Fruit fly (Drosophila melanogaster) whole organism, embryonic: ENCODE results near the gene Dlip1.

Experiments used
- Atf6 ChIP-seq: fragments of 200-800 bp; sonication (Bioruptor generic); IDR thresholded peaks from 2 replicates; pipeline ENCODE4 v1.3.6; 2022; ENCODE audit warnings: missing biosample characterization, missing genetic modification characterization
- Bteb2 ChIP-seq: fragments of 200-800 bp; sonication (Bioruptor generic); optimal IDR thresholded peaks from 2 replicates; lab custom pipeline; 2016; ENCODE audit warnings: missing biosample characterization, missing genetic modification characterization
- C15 ChIP-seq: fragments of 200-800 bp; sonication (Bioruptor generic); IDR thresholded peaks from 3 replicates; pipeline ENCODE4 v1.3.6; 2022; ENCODE audit warnings: missing biosample characterization, missing genetic modification characterization
- CG10209 ChIP-seq: fragments of 200-800 bp; sonication (Bioruptor generic); optimal IDR thresholded peaks from 3 replicates; lab custom pipeline; 2017; ENCODE audit warnings: missing biosample characterization, mild to moderate bottlenecking, missing genetic modification characterization, missing genetic modification reagents
- CG10366 ChIP-seq: fragments of 200-800 bp; sonication (Bioruptor generic); IDR thresholded peaks from 2 replicates; pipeline ENCODE4 v1.3.6; 2022; ENCODE audit warnings: missing biosample characterization, missing genetic modification characterization
- CG11093 ChIP-seq: fragments of 200-800 bp; sonication (Bioruptor generic); IDR thresholded peaks from 3 replicates; pipeline ENCODE4 v1.3.6; 2022; ENCODE audit warnings: missing biosample characterization, missing genetic modification characterization
- CG11504 ChIP-seq: fragments of 200-800 bp; sonication (Bioruptor generic); optimal IDR thresholded peaks from 3 replicates; lab custom pipeline; 2019; ENCODE audit warnings: missing biosample characterization, mild to moderate bottlenecking, missing genetic modification characterization, moderate library complexity
- CG12071 ChIP-seq: fragments of 200-800 bp; sonication (Bioruptor generic); optimal IDR thresholded peaks from 3 replicates; lab custom pipeline; 2018; ENCODE audit warnings: missing biosample characterization, mild to moderate bottlenecking, missing genetic modification characterization
- CG14441 ChIP-seq: fragments of 200-800 bp; sonication (Bioruptor generic); IDR thresholded peaks from 2 replicates; pipeline ENCODE4 v1.3.6; 2022; ENCODE audit warnings: missing biosample characterization, missing genetic modification characterization
- CG14710 ChIP-seq: fragments of 200-800 bp; sonication (Bioruptor generic); optimal IDR thresholded peaks from 3 replicates; lab custom pipeline; 2019; ENCODE audit warnings: missing biosample characterization, mild to moderate bottlenecking, missing genetic modification characterization, moderate library complexity
- CG15073 ChIP-seq: fragments of 200-800 bp; sonication (Bioruptor generic); optimal IDR thresholded peaks from 2 replicates; lab custom pipeline; 2016; ENCODE audit warnings: missing biosample characterization, missing genetic modification characterization
- CG16813 ChIP-seq: fragments of 200-800 bp; sonication (Bioruptor generic); IDR thresholded peaks from 3 replicates; pipeline ENCODE4 v1.3.6; 2022; ENCODE audit warnings: missing biosample characterization, missing genetic modification characterization; ENCODE audit not compliant: partially characterized antibody
- CG18476 ChIP-seq: fragments of 200-800 bp; sonication (Bioruptor generic); optimal IDR thresholded peaks from 2 replicates; lab custom pipeline; 2016; ENCODE audit warnings: missing biosample characterization, mild to moderate bottlenecking, missing genetic modification characterization
- CG31365 ChIP-seq: fragments of 200-800 bp; sonication (Bioruptor generic); optimal IDR thresholded peaks from 2 replicates; lab custom pipeline; 2018; ENCODE audit warnings: missing biosample characterization, mild to moderate bottlenecking, missing genetic modification characterization
- CG3838 ChIP-seq: fragments of 200-800 bp; sonication (Bioruptor generic); optimal IDR thresholded peaks from 3 replicates; lab custom pipeline; 2016; ENCODE audit warnings: missing biosample characterization, missing genetic modification characterization
- CG3995 ChIP-seq: fragments of 200-800 bp; sonication (Bioruptor generic); optimal IDR thresholded peaks from 3 replicates; lab custom pipeline; 2016; ENCODE audit warnings: missing biosample characterization, missing genetic modification characterization
- CG42726 ChIP-seq: fragments of 200-800 bp; sonication (Bioruptor generic); IDR thresholded peaks from 2 replicates; pipeline ENCODE4 v1.3.6; 2022; ENCODE audit warnings: missing biosample characterization, missing genetic modification characterization; ENCODE audit not compliant: partially characterized antibody
- CG4820 ChIP-seq: fragments of 200-800 bp; sonication (Bioruptor generic); optimal IDR thresholded peaks from 3 replicates; lab custom pipeline; 2016; ENCODE audit warnings: missing biosample characterization, missing genetic modification characterization
- CG7357 ChIP-seq: fragments of 200-800 bp; sonication (Bioruptor generic); IDR thresholded peaks from 3 replicates; pipeline ENCODE4 v1.3.6; 2022; ENCODE audit warnings: missing biosample characterization, missing genetic modification characterization
- CG7786 ChIP-seq: fragments of 200-800 bp; sonication (Bioruptor generic); optimal IDR thresholded peaks from 2 replicates; lab custom pipeline; 2016; ENCODE audit warnings: missing biosample characterization, missing genetic modification characterization
- CG8924 ChIP-seq: fragments of 200-800 bp; optimal IDR thresholded peaks from 3 replicates; lab custom pipeline; 2019; ENCODE audit warnings: missing biosample characterization, mild to moderate bottlenecking, missing genetic modification characterization, moderate library complexity
- Dip3 ChIP-seq: fragments of 200-800 bp; sonication (Bioruptor generic); optimal IDR thresholded peaks from 3 replicates; lab custom pipeline; 2016; ENCODE audit warnings: missing biosample characterization, missing genetic modification characterization
- Dll ChIP-seq: fragments of 200-800 bp; sonication (Bioruptor generic); IDR thresholded peaks from 4 replicates; pipeline ENCODE4 v1.3.6; 2022; ENCODE audit warnings: missing biosample characterization, missing genetic modification characterization; ENCODE audit not compliant: partially characterized antibody
- Doc2 ChIP-seq: fragments of 200-800 bp; sonication (Bioruptor generic); IDR thresholded peaks from 2 replicates; pipeline ENCODE4 v1.3.6; 2022; ENCODE audit warnings: missing biosample characterization, missing genetic modification characterization
- Doc3 ChIP-seq: fragments of 200-800 bp; sonication (Bioruptor generic); IDR thresholded peaks from 3 replicates; pipeline ENCODE4 v1.3.6; 2022; ENCODE audit warnings: missing biosample characterization, missing genetic modification characterization; ENCODE audit not compliant: partially characterized antibody
- HmgZ ChIP-seq: fragments of 200-800 bp; sonication (Bioruptor generic); optimal IDR thresholded peaks from 2 replicates; lab custom pipeline; 2018; ENCODE audit warnings: missing biosample characterization, mild to moderate bottlenecking, missing genetic modification characterization
- Hsf ChIP-seq: fragments of 200-800 bp; sonication (Bioruptor generic); optimal IDR thresholded peaks from 3 replicates; lab custom pipeline; 2016; ENCODE audit warnings: missing biosample characterization, missing genetic modification characterization
- Lpt ChIP-seq: fragments of >200 bp; optimal IDR thresholded peaks from 2 replicates; lab custom pipeline; 2018; ENCODE audit warnings: missing biosample characterization, missing genetic modification characterization
- Med ChIP-seq: fragments of 200-800 bp; sonication (Bioruptor generic); peaks from one replicate; lab custom pipeline; 2016; ENCODE audit warnings: missing biosample characterization, missing genetic modification characterization, mild to moderate bottlenecking, inconsistent platforms, moderate library complexity
- Sox100B ChIP-seq: fragments of 200-800 bp; sonication (Bioruptor generic); optimal IDR thresholded peaks from 3 replicates; lab custom pipeline; 2018; ENCODE audit warnings: missing biosample characterization, mild to moderate bottlenecking, missing genetic modification characterization
- Xrp1 ChIP-seq: fragments of 200-800 bp; sonication (Bioruptor generic); IDR thresholded peaks from 2 replicates; pipeline ENCODE4 v1.3.6; 2022; ENCODE audit warnings: missing biosample characterization, missing genetic modification characterization
- chm ChIP-seq: fragments of 200-800 bp; sonication (Bioruptor generic); IDR thresholded peaks from 2 replicates; pipeline ENCODE4 v1.3.6; 2022; ENCODE audit warnings: missing biosample characterization, missing genetic modification characterization
- chn ChIP-seq: fragments of 200-800 bp; sonication (Bioruptor generic); optimal IDR thresholded peaks from 2 replicates; lab custom pipeline; 2016; ENCODE audit warnings: missing biosample characterization, missing genetic modification characterization
- dysf ChIP-seq: fragments of 200-800 bp; sonication (Bioruptor generic); IDR thresholded peaks from 3 replicates; pipeline ENCODE4 v1.3.6; 2022; ENCODE audit warnings: missing biosample characterization, missing genetic modification characterization
- grn ChIP-seq: fragments of 200-800 bp; sonication (Bioruptor generic); optimal IDR thresholded peaks from 3 replicates; lab custom pipeline; 2017; ENCODE audit warnings: missing biosample characterization, missing genetic modification characterization
- hb ChIP-seq: fragments of 200-800 bp; sonication (Bioruptor generic); IDR thresholded peaks from 3 replicates; pipeline ENCODE4 v1.3.6; 2022; ENCODE audit warnings: missing biosample characterization, missing genetic modification characterization; ENCODE audit not compliant: partially characterized antibody
- hkb ChIP-seq, 2 experiments: fragments of 200-800 bp in 1 of 2; fragments of >200 bp in 1 of 2; sonication (Bioruptor generic) in 1 of 2; IDR thresholded peaks in 1 of 2; optimal IDR thresholded peaks in 1 of 2; 2 replicates each; pipeline versions ENCODE4 v1.3.6 to Lab custom; 2017 to 2022; ENCODE audit warnings: missing biosample characterization in 1 of 2, missing genetic modification characterization in 1 of 2
- kay ChIP-seq: fragments of 200-800 bp; sonication (Bioruptor generic); optimal IDR thresholded peaks from 2 replicates; lab custom pipeline; 2016; ENCODE audit warnings: missing biosample characterization, missing genetic modification characterization
- lab ChIP-seq: fragments of 200-800 bp; sonication (Bioruptor generic); optimal IDR thresholded peaks from 3 replicates; lab custom pipeline; 2017; ENCODE audit warnings: missing biosample characterization, missing genetic modification characterization, mild to moderate bottlenecking, moderate library complexity, missing genetic modification reagents
- lola ChIP-seq, 3 experiments: fragments of >200 bp in 2 of 3; fragments of 200-800 bp in 1 of 3; sonication (Bioruptor generic) in 1 of 3; optimal IDR thresholded peaks; 2 replicates each; lab custom pipeline; 2017 to 2019; ENCODE audit warnings: missing biosample characterization in 3 of 3, missing genetic modification characterization in 3 of 3, mild to moderate bottlenecking in 1 of 3, moderate library complexity in 1 of 3
- maf-S ChIP-seq: fragments of 200-800 bp; sonication (Bioruptor generic); optimal IDR thresholded peaks from 2 replicates; lab custom pipeline; 2016; ENCODE audit warnings: missing biosample characterization, missing genetic modification characterization
- nerfin-1 ChIP-seq: fragments of 200-800 bp; sonication (Bioruptor generic); optimal IDR thresholded peaks from 3 replicates; lab custom pipeline; 2019; ENCODE audit warnings: missing biosample characterization, mild to moderate bottlenecking, missing genetic modification characterization, moderate library complexity
- org-1 ChIP-seq: fragments of 200-800 bp; sonication (Bioruptor generic); optimal IDR thresholded peaks from 2 replicates; lab custom pipeline; 2017; ENCODE audit warnings: missing biosample characterization, missing genetic modification characterization
- rib ChIP-seq: fragments of 200-800 bp; sonication (Bioruptor generic); IDR thresholded peaks from 2 replicates; pipeline ENCODE4 v1.3.6; 2022; ENCODE audit warnings: missing biosample characterization, missing genetic modification characterization
- salm ChIP-seq: fragments of 200-800 bp; sonication (Bioruptor generic); optimal IDR thresholded peaks from 2 replicates; lab custom pipeline; 2018; ENCODE audit warnings: missing biosample characterization, mild to moderate bottlenecking, missing genetic modification characterization
- sim ChIP-seq: fragments of 200-800 bp; sonication (Bioruptor generic); IDR thresholded peaks from 2 replicates; pipeline ENCODE4 v1.3.6; 2022; ENCODE audit warnings: missing biosample characterization, missing genetic modification characterization
- tap ChIP-seq: fragments of 200-800 bp; optimal IDR thresholded peaks from 3 replicates; lab custom pipeline; 2019; ENCODE audit warnings: missing biosample characterization, mild to moderate bottlenecking, missing genetic modification characterization, moderate library complexity
- tio ChIP-seq: fragments of 200-800 bp; sonication (Bioruptor generic); optimal IDR thresholded peaks from 2 replicates; lab custom pipeline; 2017; ENCODE audit warnings: missing biosample characterization, missing genetic modification characterization, inconsistent platforms
- trem ChIP-seq: fragments of 200-800 bp; optimal IDR thresholded peaks from 3 replicates; lab custom pipeline; 2019; ENCODE audit warnings: missing biosample characterization, mild to moderate bottlenecking, missing genetic modification characterization, moderate library complexity
- trh ChIP-seq: fragments of 200-800 bp; sonication (Bioruptor generic); optimal IDR thresholded peaks from 2 replicates; lab custom pipeline; 2016; ENCODE audit warnings: missing biosample characterization, missing genetic modification characterization

Dlip1 gene

dm6 chrX:9127264-9128011 lies 31.0 kb upstream of the Dlip1 start (continued):
- TF ChIP-seq Lpt = no peak
- TF ChIP-seq Sox100B (GFP tag; lab: Kevin White, UChicago) = no peak
- TF ChIP-seq CG8924 (tag; lab: Kevin White, UChicago) = no peak
- TF ChIP-seq hb (GFP tag; lab: Robert Waterston, UW) = no peak
- no peak for TF ChIP-seq CG10366 (GFP tag; lab: Robert Waterston, UW)
- no peak for TF ChIP-seq hkb (optimal IDR thresholded peaks at IDR 0.05; lab: Kevin White, UChicago)
- TF ChIP-seq hkb (GFP tag; IDR thresholded peaks at IDR 0.05; lab: Robert Waterston, UW) = peak; percentile 21; the same call in 1 of the 2 replicates
- no peak for TF ChIP-seq chn (GFP tag; lab: Kevin White, UChicago)
- TF ChIP-seq Xrp1 = peak; percentile 52; the same call in 1 of the 2 replicates
- TF ChIP-seq CG14441 (GFP tag; lab: Robert Waterston, UW) = no peak
- peak; percentile 77 for TF ChIP-seq Med
- TF ChIP-seq lola (GFP tag; optimal IDR thresholded peaks at IDR 0.05; lab: Kevin White, UChicago) = no peak
- TF ChIP-seq tio (GFP tag; lab: Kevin White, UChicago) = peak; percentile 15
- TF ChIP-seq CG14710 (tag; lab: Kevin White, UChicago) = no peak
- TF ChIP-seq CG7786 (GFP tag; lab: Kevin White, UChicago) = peak; percentile 1
- TF ChIP-seq HmgZ (tag; lab: Kevin White, UChicago) = no peak
- no peak for TF ChIP-seq CG42726 (GFP tag; lab: Robert Waterston, UW)
- no peak for TF ChIP-seq CG3838 (GFP tag; lab: Kevin White, UChicago)
- no peak for TF ChIP-seq Atf6 (GFP tag; lab: Robert Waterston, UW)
- TF ChIP-seq Dip3 (GFP tag; lab: Kevin White, UChicago) = no peak
- TF ChIP-seq org-1 (GFP tag; lab: Kevin White, UChicago) = no peak
- 0 out of 3 replicates have a peak, but pooled peaks have one; percentile 18 for TF ChIP-seq Doc3 (GFP tag; lab: Robert Waterston, UW)
- no peak for TF ChIP-seq CG7357
- no peak for TF ChIP-seq CG16813 (GFP tag; lab: Robert Waterston, UW)
- TF ChIP-seq C15 (GFP tag; lab: Robert Waterston, UW) = no peak
- no peak for TF ChIP-seq maf-S (GFP tag; lab: Kevin White, UChicago)
- peak; percentile 31 for TF ChIP-seq CG11504 (tag; lab: Kevin White, UChicago)
- no peak for TF ChIP-seq CG11093 (GFP tag; lab: Robert Waterston, UW)
- TF ChIP-seq Hsf (GFP tag; lab: Kevin White, UChicago) = no peak
- TF ChIP-seq nerfin-1 (tag; lab: Kevin White, UChicago) = peak; percentile 13
- no peak for TF ChIP-seq chm (GFP tag; lab: Robert Waterston, UW)
- peak; percentile 47 for TF ChIP-seq lab
- TF ChIP-seq CG3995 (GFP tag; lab: Kevin White, UChicago) = no peak
- no peak for TF ChIP-seq tap
- TF ChIP-seq dysf = no peak
- no peak for TF ChIP-seq CG18476 (GFP tag; lab: Kevin White, UChicago)
- no peak for TF ChIP-seq Doc2 (GFP tag; lab: Robert Waterston, UW)
- no peak for TF ChIP-seq sim (GFP tag; lab: Robert Waterston, UW)
- TF ChIP-seq kay (GFP tag; lab: Kevin White, UChicago) = no peak
- TF ChIP-seq rib = no peak
- TF ChIP-seq CG4820 (GFP tag; lab: Kevin White, UChicago) = no peak
- no peak for TF ChIP-seq trem (tag; lab: Kevin White, UChicago)
- no peak for TF ChIP-seq CG31365 (tag; lab: Kevin White, UChicago)
- TF ChIP-seq trh (GFP tag; lab: Kevin White, UChicago) = no peak
- TF ChIP-seq Dll (GFP tag; lab: Robert Waterston, UW) = no peak
- no peak for TF ChIP-seq CG15073 (GFP tag; lab: Kevin White, UChicago)
- no peak for TF ChIP-seq salm (tag; lab: Kevin White, UChicago)
- TF ChIP-seq CG10209 (GFP tag; lab: Kevin White, UChicago) = no peak
- TF ChIP-seq Bteb2 (GFP tag; lab: Kevin White, UChicago) = no peak
- TF ChIP-seq grn (GFP tag; lab: Kevin White, UChicago) = no peak
- no peak for TF ChIP-seq CG12071
